Fruit fly (Drosophila melanogaster): ENCODE results near the gene PTPMT1.

The PTPMT1 gene

dm6 chr3R:23767417-23767853 lies 9.3 kb downstream of the PTPMT1 start, which contains the start of the genes CG10214 and CG10375 (continued):
- peak; percentile 64 for TF ChIP-seq nerfin-1 (tag; optimal IDR thresholded peaks at IDR 0.05)
- no peak for TF ChIP-seq CG7271 (tag; optimal IDR thresholded peaks at IDR 0.05)
- TF ChIP-seq CG18619 (GFP tag; optimal IDR thresholded peaks at IDR 0.05): peak; percentile 53
- TF ChIP-seq Kr (GFP tag; optimal IDR thresholded peaks at IDR 0.05): no peak
- peak; percentile 41 for TF ChIP-seq gcm (GFP tag; optimal IDR thresholded peaks at IDR 0.05)
- TF ChIP-seq chm (GFP tag; IDR thresholded peaks at IDR 0.05): no peak
- peak; percentile 44 for TF ChIP-seq Nf-YB (GFP tag; optimal IDR thresholded peaks at IDR 0.05)
- no peak for TF ChIP-seq crol (GFP tag; IDR thresholded peaks at IDR 0.05)
- TF ChIP-seq Gug (GFP tag; IDR thresholded peaks at IDR 0.05): peak; percentile 30; the same call in 1 of the 4 replicates
- no peak for TF ChIP-seq bowl (GFP tag; IDR thresholded peaks at IDR 0.05)
- no peak for TF ChIP-seq lov (optimal IDR thresholded peaks at IDR 0.05)
- TF ChIP-seq lov (GFP tag; IDR thresholded peaks at IDR 0.05): peak; percentile 74; the same call in 1 of the 3 replicates
- peak; percentile 90 for TF ChIP-seq lilli (GFP tag; optimal IDR thresholded peaks at IDR 0.05)
- TF ChIP-seq CG13775 (GFP tag; optimal IDR thresholded peaks at IDR 0.05): peak; percentile 62
- TF ChIP-seq NC2α (GFP tag; optimal IDR thresholded peaks at IDR 0.05): peak; percentile 67
- TF ChIP-seq CG8765 (GFP tag; IDR thresholded peaks at IDR 0.05): 0 out of 2 replicates have a peak, but pooled peaks have one; percentile 29
- peak; percentile 66 for TF ChIP-seq HHEX (GFP tag; optimal IDR thresholded peaks at IDR 0.05)
- TF ChIP-seq CG14441 (GFP tag; IDR thresholded peaks at IDR 0.05): peak; percentile 68
- peak; percentile 64 for TF ChIP-seq crc (GFP tag; optimal IDR thresholded peaks at IDR 0.05)
- TF ChIP-seq H2.0 (GFP tag; IDR thresholded peaks at IDR 0.05): peak; percentile 55
- peak; percentile 20 for TF ChIP-seq CG16815 (GFP tag; optimal IDR thresholded peaks at IDR 0.05)
- peak; percentile 65 for TF ChIP-seq lmd (GFP tag; IDR thresholded peaks at IDR 0.05)
- TF ChIP-seq CG3995 (GFP tag; optimal IDR thresholded peaks at IDR 0.05): peak; percentile 72
- TF ChIP-seq kah (GFP tag; optimal IDR thresholded peaks at IDR 0.05): no peak
- peak; percentile 67 for TF ChIP-seq Fer3 (tag; optimal IDR thresholded peaks at IDR 0.05)
- peak; percentile 86 for TF ChIP-seq CG12391 (tag; optimal IDR thresholded peaks at IDR 0.05)
- 0 out of 3 replicates have a peak, but pooled peaks have one; percentile 65 for TF ChIP-seq otp (GFP tag; IDR thresholded peaks at IDR 0.05)
- TF ChIP-seq CG2202 (tag; optimal IDR thresholded peaks at IDR 0.05): peak; percentile 32
- TF ChIP-seq caup (GFP tag; optimal IDR thresholded peaks at IDR 0.05; ENCODE audit: severe bottlenecking): peak; percentile 70
- TF ChIP-seq dmrt99B (tag; optimal IDR thresholded peaks at IDR 0.05): peak; percentile 46
- peak; percentile 53 for TF ChIP-seq CG13123 (GFP tag; optimal IDR thresholded peaks at IDR 0.05)
- TF ChIP-seq CG10462 (GFP tag; optimal IDR thresholded peaks at IDR 0.05): peak; percentile 71
- peak; percentile 49 for TF ChIP-seq hkb (optimal IDR thresholded peaks at IDR 0.05)
- peak; percentile 68 for TF ChIP-seq hkb (GFP tag; IDR thresholded peaks at IDR 0.05)
- TF ChIP-seq Sox102F (GFP tag; optimal IDR thresholded peaks at IDR 0.05): peak; percentile 68
- TF ChIP-seq CG12236 (GFP tag; optimal IDR thresholded peaks at IDR 0.05): peak; percentile 13
- TF ChIP-seq run (tag; optimal IDR thresholded peaks at IDR 0.05): no peak
- TF ChIP-seq tap (tag; optimal IDR thresholded peaks at IDR 0.05): peak; percentile 58
- TF ChIP-seq ems (GFP tag; optimal IDR thresholded peaks at IDR 0.05): peak; percentile 84
- no peak for TF ChIP-seq Blimp-1 (GFP tag; optimal IDR thresholded peaks at IDR 0.05)
- TF ChIP-seq Doc3 (GFP tag; IDR thresholded peaks at IDR 0.05; ENCODE audit: partially characterized antibody): 0 out of 3 replicates have a peak, but pooled peaks have one; percentile 27
- peak; percentile 53 for TF ChIP-seq Nf-YC (tag; optimal IDR thresholded peaks at IDR 0.05)
- TF ChIP-seq pros (GFP tag; optimal IDR thresholded peaks at IDR 0.05): no peak
- TF ChIP-seq tna (GFP tag; IDR thresholded peaks at IDR 0.05; ENCODE audit: partially characterized antibody): no peak
- peak; percentile 65 for TF ChIP-seq Six4 (GFP tag; optimal IDR thresholded peaks at IDR 0.05)
- 0 out of 3 replicates have a peak, but pooled peaks have one; percentile 11 for TF ChIP-seq ase (GFP tag; IDR thresholded peaks at IDR 0.05)
- TF ChIP-seq CG8478 (optimal IDR thresholded peaks at IDR 0.05): no peak
- TF ChIP-seq CG2120 (GFP tag; optimal IDR thresholded peaks at IDR 0.05): peak; percentile 90
- TF ChIP-seq zfh1 (GFP tag; IDR thresholded peaks at IDR 0.05): peak; percentile 72; the same call in 2 of the 3 replicates
- peak; percentile 28 for TF ChIP-seq CG6854 (GFP tag; optimal IDR thresholded peaks at IDR 0.05)
- peak; percentile 87 for TF ChIP-seq Hsf (GFP tag; optimal IDR thresholded peaks at IDR 0.05)
